1 fruit fly cellular context compared by ENCODE assay signal in genomic region chr3R:14470630-14471029, dm6.
TF ChIP-seq lines count a peak whose summit lies in the region.

No protein-coding gene starts in this region.

TF ChIP-seq in whole organism, embryonic, 481 proteins besides CTCF, POLR2A, EP300 and RAD21 (continued from another document and continues in another):
- TF ChIP-seq Bteb2 (GFP tag; optimal IDR thresholded peaks at IDR 0.05; lab: Kevin White, UChicago) (no peak), pita (GFP tag; optimal IDR thresholded peaks at IDR 0.05; lab: Kevin White, UChicago) (no peak), CG12071 (GFP tag; optimal IDR thresholded peaks at IDR 0.05; lab: Kevin White, UChicago) (no peak), mam (GFP tag; optimal IDR thresholded peaks at IDR 0.05; lab: Kevin White, UChicago) (no peak), D19A (tag; optimal IDR thresholded peaks at IDR 0.05; lab: Kevin White, UChicago) (peak; percentile 49), Taf1 (GFP tag; IDR thresholded peaks at IDR 0.05; lab: Robert Waterston, UW) (no peak), CG10462 (GFP tag; optimal IDR thresholded peaks at IDR 0.05; lab: Kevin White, UChicago) (no peak), CG10565 (GFP tag; optimal IDR thresholded peaks at IDR 0.05; lab: Kevin White, UChicago) (no peak), unpg (GFP tag; optimal IDR thresholded peaks at IDR 0.05; lab: Kevin White, UChicago) (peak; percentile 65), CG31441 (GFP tag; IDR thresholded peaks at IDR 0.05; lab: Robert Waterston, UW) (peak; percentile 35; the same call in 1 of the 2 replicates), caup (GFP tag; optimal IDR thresholded peaks at IDR 0.05; lab: Kevin White, UChicago; ENCODE audit: severe bottlenecking) (no peak), Rx (GFP tag; IDR thresholded peaks at IDR 0.05; lab: Robert Waterston, UW) (no peak; the same call in 1 of the 2 replicates), CG5180 (GFP tag; optimal IDR thresholded peaks at IDR 0.05; lab: Kevin White, UChicago) (no peak), Dip3 (GFP tag; optimal IDR thresholded peaks at IDR 0.05; lab: Kevin White, UChicago) (no peak), gem (tag; optimal IDR thresholded peaks at IDR 0.05; lab: Kevin White, UChicago) (peak; percentile 75), emc (GFP tag; optimal IDR thresholded peaks at IDR 0.05; lab: Kevin White, UChicago) (no peak), jing (GFP tag; optimal IDR thresholded peaks at IDR 0.05; lab: Kevin White, UChicago) (peak; percentile 47), so (GFP tag; IDR thresholded peaks at IDR 0.05; lab: Robert Waterston, UW) (no peak), CG18619 (GFP tag; optimal IDR thresholded peaks at IDR 0.05; lab: Kevin White, UChicago) (peak; percentile 7), Opbp (GFP tag; IDR thresholded peaks at IDR 0.05; lab: Robert Waterston, UW; ENCODE audit: partially characterized antibody) (no peak), knrl (GFP tag; IDR thresholded peaks at IDR 0.05; lab: Robert Waterston, UW; ENCODE audit: partially characterized antibody) (no peak), bsh (GFP tag; optimal IDR thresholded peaks at IDR 0.05; lab: Kevin White, UChicago) (peak; percentile 52 to 82), da (GFP tag; optimal IDR thresholded peaks at IDR 0.05; lab: Kevin White, UChicago) (no peak), Xbp1 (GFP tag; optimal IDR thresholded peaks at IDR 0.05; lab: Kevin White, UChicago) (peak; percentile 36), CG11504 (tag; optimal IDR thresholded peaks at IDR 0.05; lab: Kevin White, UChicago) (peak; percentile 57), Ets97D (GFP tag; optimal IDR thresholded peaks at IDR 0.05; lab: Kevin White, UChicago) (no peak), wdn (GFP tag; IDR thresholded peaks at IDR 0.05; lab: Robert Waterston, UW) (no peak), bab2 (GFP tag; optimal IDR thresholded peaks at IDR 0.05; lab: Kevin White, UChicago) (peak; percentile 38), lab (GFP tag; optimal IDR thresholded peaks at IDR 0.05; lab: Kevin White, UChicago) (no peak), Meics (GFP tag; optimal IDR thresholded peaks at IDR 0.05; lab: Kevin White, UChicago) (no peak), Sry-β (GFP tag; optimal IDR thresholded peaks at IDR 0.05; lab: Kevin White, UChicago) (no peak), maf-S (GFP tag; optimal IDR thresholded peaks at IDR 0.05; lab: Kevin White, UChicago) (no peak), lov (optimal IDR thresholded peaks at IDR 0.05; lab: Kevin White, UChicago) (no peak), lov (GFP tag; IDR thresholded peaks at IDR 0.05; lab: Robert Waterston, UW) (no peak), CG3726 (GFP tag; IDR thresholded peaks at IDR 0.05; lab: Robert Waterston, UW) (no peak), dmrt99B (tag; optimal IDR thresholded peaks at IDR 0.05; lab: Kevin White, UChicago) (peak; percentile 41), scrt (GFP tag; optimal IDR thresholded peaks at IDR 0.05; lab: Kevin White, UChicago) (no peak), zfh1 (GFP tag; IDR thresholded peaks at IDR 0.05; lab: Robert Waterston, UW) (peak; percentile 40; the same call in 1 of the 3 replicates), Tbp (GFP tag; optimal IDR thresholded peaks at IDR 0.05; lab: Kevin White, UChicago) (no peak), Jarid2 (GFP tag; optimal IDR thresholded peaks at IDR 0.05; lab: Kevin White, UChicago) (no peak), eyg (GFP tag; optimal IDR thresholded peaks at IDR 0.05; lab: Kevin White, UChicago) (no peak), CG34422 (GFP tag; IDR thresholded peaks at IDR 0.05; lab: Robert Waterston, UW) (no peak), CG16813 (GFP tag; IDR thresholded peaks at IDR 0.05; lab: Robert Waterston, UW; ENCODE audit: partially characterized antibody) (no peak), hkb (optimal IDR thresholded peaks at IDR 0.05; lab: Kevin White, UChicago) (no peak), hkb (GFP tag; IDR thresholded peaks at IDR 0.05; lab: Robert Waterston, UW) (0 out of 2 replicates have a peak, but pooled peaks have one; percentile 13), inv (GFP tag; IDR thresholded peaks at IDR 0.05; lab: Robert Waterston, UW; ENCODE audit: partially characterized antibody) (no peak), CG18764 (GFP tag; optimal IDR thresholded peaks at IDR 0.05; lab: Kevin White, UChicago) (no peak), nerfin-1 (tag; optimal IDR thresholded peaks at IDR 0.05; lab: Kevin White, UChicago) (peak; percentile 11), row (GFP tag; IDR thresholded peaks at IDR 0.05; lab: Robert Waterston, UW) (peak; percentile 48; the same call in 2 of the 3 replicates), CG14710 (tag; optimal IDR thresholded peaks at IDR 0.05; lab: Kevin White, UChicago) (peak; percentile 53), vnd (GFP tag; IDR thresholded peaks at IDR 0.05; lab: Robert Waterston, UW; ENCODE audit: partially characterized antibody) (no peak), Lim3 (GFP tag; IDR thresholded peaks at IDR 0.05; lab: Robert Waterston, UW) (no peak), CG2875 (GFP tag; optimal IDR thresholded peaks at IDR 0.05; lab: Kevin White, UChicago) (peak; percentile 8), CG1603 (tag; optimal IDR thresholded peaks at IDR 0.05; lab: Kevin White, UChicago) (peak; percentile 71), CG17912 (GFP tag; optimal IDR thresholded peaks at IDR 0.05; lab: Kevin White, UChicago) (no peak), Poxn (GFP tag; IDR thresholded peaks at IDR 0.05; lab: Robert Waterston, UW) (no peak), seq (GFP tag; IDR thresholded peaks at IDR 0.05; lab: Robert Waterston, UW) (no peak), CG1233 (GFP tag; optimal IDR thresholded peaks at IDR 0.05; lab: Kevin White, UChicago) (no peak), CG17385 (GFP tag; optimal IDR thresholded peaks at IDR 0.05; lab: Kevin White, UChicago) (peak; percentile 23), pros (GFP tag; optimal IDR thresholded peaks at IDR 0.05; lab: Kevin White, UChicago) (no peak), Drgx (GFP tag; IDR thresholded peaks at IDR 0.05; lab: Robert Waterston, UW) (peak; percentile 76), sd (tag; optimal IDR thresholded peaks at IDR 0.05; lab: Kevin White, UChicago) (no peak), CG17568 (GFP tag; optimal IDR thresholded peaks at IDR 0.05; lab: Kevin White, UChicago) (no peak), CG34224 (GFP tag; IDR thresholded peaks at IDR 0.05; lab: Robert Waterston, UW; ENCODE audit: partially characterized antibody) (no peak), Hmr (GFP tag; optimal IDR thresholded peaks at IDR 0.05; lab: Kevin White, UChicago) (no peak), BEAF-32 (GFP tag; optimal IDR thresholded peaks at IDR 0.05; lab: Kevin White, UChicago) (no peak), fd102C (GFP tag; optimal IDR thresholded peaks at IDR 0.05; lab: Kevin White, UChicago) (no peak), CG4730 (GFP tag; IDR thresholded peaks at IDR 0.05; lab: Robert Waterston, UW) (no peak), Mad (GFP tag; optimal IDR thresholded peaks at IDR 0.05; lab: Kevin White, UChicago) (no peak), CG2712 (tag; optimal IDR thresholded peaks at IDR 0.05; lab: Kevin White, UChicago) (peak; percentile 68), sima (GFP tag; optimal IDR thresholded peaks at IDR 0.05; lab: Kevin White, UChicago) (no peak), D19B (GFP tag; optimal IDR thresholded peaks at IDR 0.05; lab: Kevin White, UChicago) (no peak), dysf (GFP tag; IDR thresholded peaks at IDR 0.05; lab: Robert Waterston, UW) (no peak), trem (tag; optimal IDR thresholded peaks at IDR 0.05; lab: Kevin White, UChicago) (peak; percentile 52), CG3407 (GFP tag; optimal IDR thresholded peaks at IDR 0.05; lab: Kevin White, UChicago) (peak; percentile 35), zfh2 (GFP tag; optimal IDR thresholded peaks at IDR 0.05; lab: Kevin White, UChicago) (no peak), CG4404 (GFP tag; IDR thresholded peaks at IDR 0.05; lab: Robert Waterston, UW) (0 out of 2 replicates have a peak, but pooled peaks have one; percentile 23), Gug (GFP tag; IDR thresholded peaks at IDR 0.05; lab: Robert Waterston, UW) (no peak), Pdp1 (GFP tag; optimal IDR thresholded peaks at IDR 0.05; lab: Kevin White, UChicago) (peak; percentile 17 to 31), Atf6 (GFP tag; IDR thresholded peaks at IDR 0.05; lab: Robert Waterston, UW) (no peak), Adf1 (GFP tag; IDR thresholded peaks at IDR 0.05; lab: Robert Waterston, UW) (no peak), CG12236 (GFP tag; optimal IDR thresholded peaks at IDR 0.05; lab: Kevin White, UChicago) (no peak), Blimp-1 (GFP tag; optimal IDR thresholded peaks at IDR 0.05; lab: Kevin White, UChicago) (peak; percentile 56), Mrtf (GFP tag; IDR thresholded peaks at IDR 0.05; lab: Robert Waterston, UW) (no peak), CG10366 (GFP tag; IDR thresholded peaks at IDR 0.05; lab: Robert Waterston, UW) (peak; percentile 16; the same call in 1 of the 2 replicates), NC2α (GFP tag; optimal IDR thresholded peaks at IDR 0.05; lab: Kevin White, UChicago) (no peak), chif (GFP tag; optimal IDR thresholded peaks at IDR 0.05; lab: Kevin White, UChicago) (peak in 1 of 2 experiments; percentile 66), ewg (GFP tag; optimal IDR thresholded peaks at IDR 0.05; lab: Kevin White, UChicago) (no peak), Atf3 (GFP tag; optimal IDR thresholded peaks at IDR 0.05; lab: Kevin White, UChicago) (no peak), wor (GFP tag; IDR thresholded peaks at IDR 0.05; lab: Robert Waterston, UW) (no peak), Six4 (GFP tag; optimal IDR thresholded peaks at IDR 0.05; lab: Kevin White, UChicago) (peak; percentile 16), CG17612 (GFP tag; IDR thresholded peaks at IDR 0.05; lab: Robert Waterston, UW) (no peak), zen2 (GFP tag; IDR thresholded peaks at IDR 0.05; lab: Robert Waterston, UW; ENCODE audit: partially characterized antibody) (no peak), Hr39 (optimal IDR thresholded peaks at IDR 0.05; lab: Kevin White, UChicago) (no peak), Dfd (GFP tag; optimal IDR thresholded peaks at IDR 0.05; lab: Kevin White, UChicago) (no peak), hbn (GFP tag; IDR thresholded peaks at IDR 0.05; lab: Robert Waterston, UW; ENCODE audit: partially characterized antibody) (no peak), bigmax (GFP tag; optimal IDR thresholded peaks at IDR 0.05; lab: Kevin White, UChicago) (no peak), ken (GFP tag; IDR thresholded peaks at IDR 0.05; lab: Robert Waterston, UW) (0 out of 3 replicates have a peak, but pooled peaks have one; percentile 27), tna (GFP tag; IDR thresholded peaks at IDR 0.05; lab: Robert Waterston, UW; ENCODE audit: partially characterized antibody) (no peak), tap (tag; optimal IDR thresholded peaks at IDR 0.05; lab: Kevin White, UChicago) (no peak), CG16863 (GFP tag; optimal IDR thresholded peaks at IDR 0.05; lab: Kevin White, UChicago) (peak; percentile 33), Nf-YA (GFP tag; IDR thresholded peaks at IDR 0.05; lab: Robert Waterston, UW) (no peak), CG2889 (GFP tag; IDR thresholded peaks at IDR 0.05; lab: Robert Waterston, UW) (no peak), NC2β (GFP tag; optimal IDR thresholded peaks at IDR 0.05; lab: Kevin White, UChicago) (no peak), dpn (GFP tag; optimal IDR thresholded peaks at IDR 0.05; lab: Kevin White, UChicago) (peak in 1 of 2 experiments; percentile 36), CG13775 (GFP tag; optimal IDR thresholded peaks at IDR 0.05; lab: Kevin White, UChicago) (no peak), CG18599 (GFP tag; optimal IDR thresholded peaks at IDR 0.05; lab: Kevin White, UChicago) (no peak), CoRest (tag; optimal IDR thresholded peaks at IDR 0.05; lab: Kevin White, UChicago) (peak; percentile 43), Sox102F (GFP tag; optimal IDR thresholded peaks at IDR 0.05; lab: Kevin White, UChicago) (peak; percentile 57), CG31365 (tag; optimal IDR thresholded peaks at IDR 0.05; lab: Kevin White, UChicago) (no peak), CG10959 (GFP tag; IDR thresholded peaks at IDR 0.05; lab: Robert Waterston, UW) (no peak), prd (optimal IDR thresholded peaks at IDR 0.05; lab: Kevin White, UChicago) (no peak), prd (GFP tag; IDR thresholded peaks at IDR 0.05; lab: Robert Waterston, UW) (peak; percentile 57; the same call in 2 of the 3 replicates), CG4424 (GFP tag; optimal IDR thresholded peaks at IDR 0.05; lab: Kevin White, UChicago) (peak; percentile 53), Hmx (GFP tag; optimal IDR thresholded peaks at IDR 0.05; lab: Kevin White, UChicago) (no peak), sisA (GFP tag; IDR thresholded peaks at IDR 0.05; lab: Robert Waterston, UW) (0 out of 2 replicates have a peak, but pooled peaks have one; percentile 7), CG5953 (GFP tag; IDR thresholded peaks at IDR 0.05; lab: Robert Waterston, UW) (peak; percentile 41; the same call in 1 of the 2 replicates), eve (GFP tag; optimal IDR thresholded peaks at IDR 0.05; lab: Kevin White, UChicago) (peak in 1 of 2 experiments; percentile 64), toy (GFP tag; IDR thresholded peaks at IDR 0.05; lab: Robert Waterston, UW) (no peak), CG6654 (GFP tag; optimal IDR thresholded peaks at IDR 0.05; lab: Kevin White, UChicago) (no peak), corto (GFP tag; optimal IDR thresholded peaks at IDR 0.05; lab: Kevin White, UChicago) (no peak), gsb-n (tag; optimal IDR thresholded peaks at IDR 0.05; lab: Kevin White, UChicago) (peak; percentile 42), CG8924 (tag; optimal IDR thresholded peaks at IDR 0.05; lab: Kevin White, UChicago) (peak; percentile 37), HLH4C (GFP tag; IDR thresholded peaks at IDR 0.05; lab: Robert Waterston, UW; ENCODE audit: partially characterized antibody) (no peak), Med (GFP tag; lab: Kevin White, UChicago) (peak; percentile 81), CG10147 (GFP tag; optimal IDR thresholded peaks at IDR 0.05; lab: Kevin White, UChicago) (no peak), CG9215 (GFP tag; IDR thresholded peaks at IDR 0.05; lab: Robert Waterston, UW) (no peak), CG8478 (optimal IDR thresholded peaks at IDR 0.05; lab: Kevin White, UChicago) (no peak), disco-r (GFP tag; optimal IDR thresholded peaks at IDR 0.05; lab: Kevin White, UChicago) (no peak), CG10267 (tag; optimal IDR thresholded peaks at IDR 0.05; lab: Kevin White, UChicago) (peak; percentile 47), hb (GFP tag; IDR thresholded peaks at IDR 0.05; lab: Robert Waterston, UW; ENCODE audit: partially characterized antibody) (no peak), CG9817 (tag; optimal IDR thresholded peaks at IDR 0.05; lab: Kevin White, UChicago) (no peak), CG4854 (GFP tag; optimal IDR thresholded peaks at IDR 0.05; lab: Kevin White, UChicago) (no peak), slou (GFP tag; optimal IDR thresholded peaks at IDR 0.05; lab: Kevin White, UChicago) (no peak), CG8388 (GFP tag; optimal IDR thresholded peaks at IDR 0.05; lab: Kevin White, UChicago) (peak; percentile 63)
